Worm (Caenorhabditis elegans) whole organism, young adult: ENCODE results near the gene cima-1.

ENCODE experiments used
- akir-1 ChIP-seq: fragments of 200-800 bp; sonication (Bioruptor generic); optimal IDR thresholded peaks from 2 replicates; lab custom pipeline; 2018; ENCODE audit warnings: mild to moderate bottlenecking, missing genetic modification characterization, moderate library complexity, missing compliant biosample characterization
- ama-1 ChIP-seq, 3 experiments: fragments of 150-350 bp in 1 of 3; sonication (generic microtip) in 2 of 3; optimal IDR thresholded peaks; 2 replicates each; lab custom pipeline; 2014 to 2018; ENCODE audit warnings: missing biosample characterization in 2 of 3, missing genetic modification characterization in 2 of 3, missing genetic modification reagents in 2 of 3
- madf-6 ChIP-seq: fragments of 200-800 bp; sonication (Bioruptor generic); IDR thresholded peaks from 2 replicates; pipeline ENCODE4 v1.3.6; 2022; ENCODE audit warnings: missing genetic modification reagents, missing genetic modification characterization, missing compliant biosample characterization
- nfya-1 ChIP-seq: sonication (generic microtip); optimal IDR thresholded peaks from 2 replicates; lab custom pipeline; 2017; ENCODE audit warnings: antibody characterized with exemption, missing compliant biosample characterization, missing genetic modification characterization, borderline replicate concordance; ENCODE audit not compliant: insufficient read depth
- pha-4 ChIP-seq: fragments of 150-350 bp; sonication (generic microtip); optimal IDR thresholded peaks from 2 replicates; lab custom pipeline; 2014; ENCODE audit warnings: missing biosample characterization, missing genetic modification reagents, missing genetic modification characterization
- unc-130 ChIP-seq: sonication (generic microtip); optimal IDR thresholded peaks from 2 replicates; lab custom pipeline; 2016; ENCODE audit warnings: missing genetic modification reagents, missing genetic modification characterization, missing compliant biosample characterization
- unc-62 ChIP-seq: fragments of 150-350 bp; optimal IDR thresholded peaks from 2 replicates; lab custom pipeline; 2014; ENCODE audit warnings: missing biosample characterization, missing genetic modification reagents, missing genetic modification characterization

ce11 chrIV:7659481-7659880 lies 8.2 kb downstream of the cima-1 start:
- TF ChIP-seq unc-130 (GFP tag; lab: Kevin White, UChicago) = no peak
- no peak for TF ChIP-seq pha-4 (tag; lab: Kevin White, UChicago)
- no peak for TF ChIP-seq nfya-1 (tag; lab: Kevin White, UChicago)
- TF ChIP-seq unc-62 (GFP tag; lab: Kevin White, UChicago) = no peak
- TF ChIP-seq madf-6 (GFP tag; lab: Robert Waterston, UW) = no peak
- no peak for TF ChIP-seq ama-1 (optimal IDR thresholded peaks at IDR 0.05; lab: Kevin White, UChicago)
- no peak for TF ChIP-seq ama-1 (GFP tag; optimal IDR thresholded peaks at IDR 0.05; lab: Kevin White, UChicago)
- TF ChIP-seq akir-1 (GFP tag; lab: Kevin White, UChicago) = no peak
